Worm (Caenorhabditis elegans) whole organism, L1 larva: ENCODE results near the gene mpst-2.

ENCODE experiments used
- C04F5.9 ChIP-seq: sonication (generic microtip); optimal IDR thresholded peaks from 2 replicates; lab custom pipeline; 2016; ENCODE audit warnings: missing genetic modification characterization, missing compliant biosample characterization
- C16A3.4 ChIP-seq: fragments of 150-350 bp; optimal IDR thresholded peaks from 2 replicates; lab custom pipeline; 2014; ENCODE audit warnings: missing biosample characterization, missing genetic modification characterization
- F16B12.6 ChIP-seq: fragments of 150-350 bp; optimal IDR thresholded peaks from 2 replicates; lab custom pipeline; 2014; ENCODE audit warnings: missing biosample characterization, missing genetic modification characterization
- ama-1 ChIP-seq: fragments of 150-350 bp; optimal IDR thresholded peaks from 2 replicates; lab custom pipeline; 2014
- blmp-1 ChIP-seq: fragments of 150-350 bp; optimal IDR thresholded peaks from 2 replicates; lab custom pipeline; 2014; ENCODE audit warnings: missing biosample characterization, missing genetic modification characterization
- ceh-82 ChIP-seq, 3 experiments: fragments of 150-350 bp in 1 of 3; sonication (generic microtip) in 2 of 3; optimal IDR thresholded peaks; 2 replicates each; lab custom pipeline; 2014 to 2017; ENCODE audit warnings: missing biosample characterization in 3 of 3, missing genetic modification characterization in 3 of 3
- ceh-88 ChIP-seq: fragments of 200-800 bp; sonication (Bioruptor generic); IDR thresholded peaks from 2 replicates; pipeline ENCODE4 v1.3.6; 2022; ENCODE audit warnings: missing genetic modification characterization, missing compliant biosample characterization
- ceh-90 ChIP-seq: sonication (generic microtip); optimal IDR thresholded peaks from 2 replicates; lab custom pipeline; 2016; ENCODE audit warnings: missing genetic modification characterization, missing compliant biosample characterization
- ces-1 ChIP-seq: fragments of 150-350 bp; optimal IDR thresholded peaks from 2 replicates; lab custom pipeline; 2014; ENCODE audit warnings: missing biosample characterization, missing genetic modification reagents, missing genetic modification characterization
- efl-1 ChIP-seq, 4 experiments: fragments of 150-350 bp; optimal IDR thresholded peaks in 3 of 4; peaks in 1 of 4; 1 replicate in 1 of 4; 2 replicates in 3 of 4; lab custom pipeline; 2014; ENCODE audit warnings: missing biosample characterization in 2 of 4, missing genetic modification characterization in 2 of 4, missing genetic modification reagents in 2 of 4
- efl-3 ChIP-seq: fragments of 200-800 bp; sonication (Bioruptor generic); optimal IDR thresholded peaks from 2 replicates; lab custom pipeline; 2018; ENCODE audit warnings: mild to moderate bottlenecking, missing genetic modification characterization, missing compliant biosample characterization
- egl-13 ChIP-seq: sonication (generic microtip); optimal IDR thresholded peaks from 2 replicates; lab custom pipeline; 2016; ENCODE audit warnings: missing genotype, missing genetic modification reagents, missing genetic modification characterization, missing compliant biosample characterization
- egl-27 ChIP-seq, 2 experiments: fragments of 150-350 bp in 1 of 2; sonication (generic microtip); optimal IDR thresholded peaks; 3 replicates each; lab custom pipeline; 2017 to 2018; ENCODE audit warnings: missing biosample characterization in 2 of 2, missing genetic modification characterization in 2 of 2, missing genetic modification reagents in 2 of 2
- elt-2 ChIP-seq: sonication (generic microtip); optimal IDR thresholded peaks from 2 replicates; lab custom pipeline; 2016; ENCODE audit warnings: missing genetic modification characterization, mild to moderate bottlenecking, inconsistent platforms, missing compliant biosample characterization, missing genetic modification reagents
- ets-5 ChIP-seq: fragments of 200-800 bp; sonication (Bioruptor generic); IDR thresholded peaks from 2 replicates; pipeline ENCODE4 v1.3.6; 2022; ENCODE audit warnings: missing genetic modification characterization, missing compliant biosample characterization
- fkh-10 ChIP-seq: sonication (generic microtip); optimal IDR thresholded peaks from 2 replicates; lab custom pipeline; 2017; ENCODE audit warnings: missing biosample characterization, missing genetic modification reagents, missing genetic modification characterization
- fkh-4 ChIP-seq: sonication (generic microtip); optimal IDR thresholded peaks from 2 replicates; lab custom pipeline; 2016; ENCODE audit warnings: missing compliant biosample characterization, missing genetic modification characterization, borderline replicate concordance
- fkh-8 ChIP-seq: sonication (generic microtip); optimal IDR thresholded peaks from 2 replicates; lab custom pipeline; 2016; ENCODE audit warnings: mild to moderate bottlenecking, missing genetic modification characterization, missing compliant biosample characterization
- grh-1 ChIP-seq: fragments of 200-800 bp; sonication (Bioruptor generic); IDR thresholded peaks from 2 replicates; pipeline ENCODE4 v1.3.6; 2022; ENCODE audit warnings: missing genetic modification reagents, missing genetic modification characterization, missing compliant biosample characterization
- hlh-17 ChIP-seq: fragments of 200-800 bp; sonication (Bioruptor generic); optimal IDR thresholded peaks from 2 replicates; lab custom pipeline; 2018; ENCODE audit warnings: missing genetic modification characterization, mild to moderate bottlenecking, missing compliant biosample characterization, moderate library complexity, borderline replicate concordance
- hlh-4 ChIP-seq: sonication (generic microtip); optimal IDR thresholded peaks from 2 replicates; lab custom pipeline; 2016; ENCODE audit warnings: mild to moderate bottlenecking, missing genetic modification characterization, missing compliant biosample characterization
- irx-1 ChIP-seq: sonication (generic microtip); optimal IDR thresholded peaks from 2 replicates; lab custom pipeline; 2016; ENCODE audit warnings: missing genetic modification characterization, missing compliant biosample characterization
- isw-1 ChIP-seq: fragments of 200-800 bp; sonication (Bioruptor generic); IDR thresholded peaks from 2 replicates; pipeline ENCODE4 v1.3.6; 2022; ENCODE audit warnings: missing genetic modification characterization, missing compliant biosample characterization
- jun-1 ChIP-seq: fragments of 150-350 bp; optimal IDR thresholded peaks from 2 replicates; lab custom pipeline; 2014; ENCODE audit warnings: missing biosample characterization, missing genetic modification reagents, missing genetic modification characterization
- lin-13 ChIP-seq: fragments of 150-350 bp; optimal IDR thresholded peaks from 2 replicates; lab custom pipeline; 2014; ENCODE audit warnings: missing biosample characterization, missing genetic modification reagents, missing genetic modification characterization
- lin-14 ChIP-seq: fragments of 200-800 bp; sonication (Bioruptor generic); optimal IDR thresholded peaks from 2 replicates; lab custom pipeline; 2018; ENCODE audit warnings: mild to moderate bottlenecking, missing genetic modification characterization, moderate library complexity, missing compliant biosample characterization
- lin-15B ChIP-seq: fragments of 150-350 bp; sonication (generic microtip); optimal IDR thresholded peaks from 3 replicates; lab custom pipeline; 2014; ENCODE audit warnings: missing biosample characterization, missing genetic modification characterization
- lin-35 ChIP-seq, 2 experiments: fragments of 150-350 bp; optimal IDR thresholded peaks; 2 replicates each; lab custom pipeline; 2014; ENCODE audit warnings: missing biosample characterization in 2 of 2, missing genetic modification characterization in 2 of 2, missing genetic modification reagents in 2 of 2
- lir-3 ChIP-seq: sonication (generic microtip); optimal IDR thresholded peaks from 2 replicates; lab custom pipeline; 2016; ENCODE audit warnings: mild to moderate bottlenecking, missing genetic modification characterization, moderate library complexity, missing compliant biosample characterization; ENCODE audit not compliant: poor library complexity
- lsy-2 ChIP-seq, 2 experiments: fragments of 150-350 bp; optimal IDR thresholded peaks; 2 replicates each; lab custom pipeline; 2014; ENCODE audit warnings: missing biosample characterization in 2 of 2, missing genetic modification characterization in 2 of 2
- mab-9 ChIP-seq: fragments of 200-800 bp; sonication (Bioruptor generic); IDR thresholded peaks from 2 replicates; pipeline ENCODE4 v1.3.6; 2022; ENCODE audit warnings: missing genetic modification reagents, missing genetic modification characterization, missing compliant biosample characterization
- mef-2 ChIP-seq: fragments of 150-350 bp; optimal IDR thresholded peaks from 2 replicates; lab custom pipeline; 2014; ENCODE audit warnings: missing biosample characterization, missing genetic modification characterization
- nhr-11 ChIP-seq: fragments of 150-350 bp; optimal IDR thresholded peaks from 2 replicates; lab custom pipeline; 2014; ENCODE audit warnings: missing biosample characterization, missing genetic modification characterization
- nhr-19 ChIP-seq: fragments of 200-800 bp; sonication (Bioruptor generic); conservative IDR thresholded peaks from 2 replicates; pipeline ENCODE4 v1.3.6; 2022; ENCODE audit warnings: missing genetic modification characterization, missing compliant biosample characterization
- nhr-20 ChIP-seq: sonication (generic microtip); optimal IDR thresholded peaks from 2 replicates; lab custom pipeline; 2016; ENCODE audit warnings: mild to moderate bottlenecking, missing genetic modification characterization, missing compliant biosample characterization
- nhr-71 ChIP-seq: sonication (generic microtip); optimal IDR thresholded peaks from 2 replicates; lab custom pipeline; 2016; ENCODE audit warnings: mild to moderate bottlenecking, missing genetic modification characterization, moderate library complexity, missing compliant biosample characterization
- nhr-76 ChIP-seq: sonication (generic microtip); optimal IDR thresholded peaks from 2 replicates; lab custom pipeline; 2017; ENCODE audit warnings: missing biosample characterization, missing genetic modification characterization
- nhr-77 ChIP-seq: fragments of 150-350 bp; optimal IDR thresholded peaks from 2 replicates; lab custom pipeline; 2014; ENCODE audit warnings: missing biosample characterization, missing genetic modification characterization
- nhr-90 ChIP-seq: sonication (generic microtip); optimal IDR thresholded peaks from 2 replicates; lab custom pipeline; 2016; ENCODE audit warnings: mild to moderate bottlenecking, missing genetic modification characterization, missing compliant biosample characterization; ENCODE audit not compliant: poor library complexity
- pag-3 ChIP-seq: sonication (generic microtip); optimal IDR thresholded peaks from 2 replicates; lab custom pipeline; 2017; ENCODE audit warnings: missing genetic modification characterization, mild to moderate bottlenecking, missing compliant biosample characterization, antibody characterized with exemption, borderline replicate concordance; ENCODE audit not compliant: insufficient read depth
- pax-3 ChIP-seq: fragments of 200-800 bp; sonication (Bioruptor generic); optimal IDR thresholded peaks from 2 replicates; lab custom pipeline; 2018; ENCODE audit warnings: mild to moderate bottlenecking, missing genetic modification characterization, moderate library complexity, missing compliant biosample characterization
- pqm-1 ChIP-seq: sonication (generic microtip); optimal IDR thresholded peaks from 3 replicates; lab custom pipeline; 2017; ENCODE audit warnings: missing biosample characterization, missing genetic modification characterization
- rnt-1 ChIP-seq: sonication (generic microtip); optimal IDR thresholded peaks from 2 replicates; lab custom pipeline; 2016; ENCODE audit warnings: mild to moderate bottlenecking, missing genetic modification characterization, moderate library complexity, missing compliant biosample characterization
- swsn-7 ChIP-seq: sonication (generic microtip); optimal IDR thresholded peaks from 2 replicates; lab custom pipeline; 2016; ENCODE audit warnings: missing genetic modification characterization, missing compliant biosample characterization
- tbx-2 ChIP-seq: sonication (generic microtip); optimal IDR thresholded peaks from 2 replicates; lab custom pipeline; 2016; ENCODE audit warnings: missing genetic modification characterization, missing compliant biosample characterization
- unc-86 ChIP-seq: sonication (generic microtip); optimal IDR thresholded peaks from 2 replicates; lab custom pipeline; 2016; ENCODE audit warnings: missing genetic modification characterization, missing compliant biosample characterization
- unc-98 ChIP-seq: fragments of 200-800 bp; sonication (Bioruptor generic); IDR thresholded peaks from 2 replicates; pipeline ENCODE4 v1.3.6; 2022; ENCODE audit warnings: missing genetic modification characterization, missing compliant biosample characterization
- vab-15 ChIP-seq: sonication (generic microtip); optimal IDR thresholded peaks from 2 replicates; lab custom pipeline; 2017; ENCODE audit warnings: missing genotype, mild to moderate bottlenecking, missing genetic modification characterization, missing compliant biosample characterization
- xbp-1 ChIP-seq: sonication (generic microtip); optimal IDR thresholded peaks from 2 replicates; lab custom pipeline; 2016; ENCODE audit warnings: missing genetic modification characterization, missing compliant biosample characterization
- zip-4 ChIP-seq: fragments of 200-800 bp; sonication (Bioruptor generic); optimal IDR thresholded peaks from 2 replicates; lab custom pipeline; 2018; ENCODE audit warnings: mild to moderate bottlenecking, missing genetic modification characterization, moderate library complexity, missing compliant biosample characterization

Gene mpst-2

ce11 chrV:14851206-14851605 lies 42.0 kb downstream of the mpst-2 start (continued):
- no peak for TF ChIP-seq ets-5
- no peak for TF ChIP-seq pax-3 (tag; lab: Kevin White, UChicago)
- TF ChIP-seq efl-1 (optimal IDR thresholded peaks at IDR 0.05; lab: Kevin White, UChicago): peak in 1 of 2 experiments; percentile 29
- no peak for TF ChIP-seq efl-1 (GFP tag; optimal IDR thresholded peaks at IDR 0.05 in 1 of 2; lab: Kevin White, UChicago)
- TF ChIP-seq jun-1: no peak
- TF ChIP-seq mab-9 (GFP tag; lab: Robert Waterston, UW): no peak
- TF ChIP-seq nhr-90 (tag; lab: Kevin White, UChicago): no peak
- no peak for TF ChIP-seq ceh-88
- TF ChIP-seq nhr-76 (tag; lab: Kevin White, UChicago): no peak
- no peak for TF ChIP-seq mef-2 (tag; lab: Kevin White, UChicago)
- TF ChIP-seq zip-4 (GFP tag; lab: Kevin White, UChicago): no peak
- peak; percentile 10 for TF ChIP-seq rnt-1
- peak; percentile 37 for TF ChIP-seq fkh-8 (tag; lab: Kevin White, UChicago)
- TF ChIP-seq fkh-4 (tag; lab: Kevin White, UChicago): no peak
- no peak for TF ChIP-seq unc-98 (GFP tag; lab: Robert Waterston, UW)
- TF ChIP-seq egl-13: no peak
- peak; percentile 19; the same call in 1 of the 2 replicates for TF ChIP-seq isw-1 (GFP tag; lab: Robert Waterston, UW)
- TF ChIP-seq lin-13: no peak
- no peak for TF ChIP-seq vab-15 (tag; lab: Kevin White, UChicago)
- TF ChIP-seq ces-1 (GFP tag; lab: Kevin White, UChicago): no peak
- TF ChIP-seq lir-3 (tag; lab: Kevin White, UChicago): no peak
- TF ChIP-seq egl-27 (tag; optimal IDR thresholded peaks at IDR 0.05; lab: Kevin White, UChicago): no peak

DNA sequence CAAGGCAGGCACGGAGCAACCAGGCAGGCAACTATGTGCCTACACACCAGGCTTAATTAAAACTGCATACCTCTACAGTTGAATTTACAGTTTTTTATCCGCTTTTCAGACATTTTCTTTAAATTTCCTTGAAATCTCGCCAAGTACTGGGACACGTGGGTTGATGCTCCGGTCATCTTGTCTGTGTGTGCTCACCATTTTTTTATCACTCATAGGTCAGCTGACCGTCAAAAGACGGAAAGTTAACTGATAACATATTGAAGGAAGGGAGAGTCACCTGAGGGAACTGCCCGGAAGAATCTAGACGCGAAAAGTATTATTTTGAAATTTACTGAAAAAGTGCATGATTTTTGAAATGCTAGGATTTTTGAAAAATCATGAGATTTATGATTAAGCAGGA lies 42.7 kb downstream of the mpst-2 start:
- TF ChIP-seq lin-15B (tag; lab: Kevin White, UChicago) (no peak), hlh-17 (no peak), grh-1 (GFP tag; lab: Robert Waterston, UW) (no peak), tbx-2 (no peak), irx-1 (tag; lab: Kevin White, UChicago) (no peak), nhr-20 (tag; lab: Kevin White, UChicago) (peak; percentile 8), ceh-82 (tag; optimal IDR thresholded peaks at IDR 0.05; lab: Kevin White, UChicago) (no peak), pqm-1 (tag; lab: Kevin White, UChicago) (peak; percentile 64), lin-14 (GFP tag; lab: Kevin White, UChicago) (peak; percentile 10), nhr-77 (no peak), C04F5.9 (tag; lab: Kevin White, UChicago) (no peak), pax-3 (tag; lab: Kevin White, UChicago) (no peak), jun-1 (peak; percentile 22), ceh-90 (tag; lab: Kevin White, UChicago) (no peak), lir-3 (tag; lab: Kevin White, UChicago) (no peak), elt-2 (peak; percentile 87), nhr-71 (tag; lab: Kevin White, UChicago) (peak; percentile 67), swsn-7 (tag; lab: Kevin White, UChicago) (no peak), lsy-2 (tag; optimal IDR thresholded peaks at IDR 0.05; lab: Kevin White, UChicago) (peak in 1 of 2 experiments; percentile 47), fkh-10 (GFP tag; lab: Kevin White, UChicago) (no peak), vab-15 (tag; lab: Kevin White, UChicago) (no peak), ets-5 (no peak), rnt-1 (peak; percentile 58), nhr-11 (tag; lab: Kevin White, UChicago) (no peak), F16B12.6 (tag; lab: Kevin White, UChicago) (no peak), blmp-1 (no peak), egl-27 (tag; optimal IDR thresholded peaks at IDR 0.05; lab: Kevin White, UChicago) (no peak), C16A3.4 (tag; lab: Kevin White, UChicago) (peak; percentile 3), ces-1 (GFP tag; lab: Kevin White, UChicago) (no peak), xbp-1 (tag; lab: Kevin White, UChicago) (no peak), nhr-19 (peak; percentile 50), ama-1 (lab: Kevin White, UChicago) (peak; percentile 51), fkh-4 (tag; lab: Kevin White, UChicago) (no peak), unc-86 (no peak), pag-3 (tag; lab: Kevin White, UChicago) (no peak), hlh-4 (tag; lab: Kevin White, UChicago) (no peak), lin-35 (GFP tag; optimal IDR thresholded peaks at IDR 0.05; lab: Kevin White, UChicago) (peak in 1 of 2 experiments; percentile 52), efl-3 (GFP tag; lab: Kevin White, UChicago) (no peak)
